Fruit fly (Drosophila melanogaster) whole organism, embryonic: Measurements from ENCODE around the gene Syt1.

Experiments
- Ada2b ChIP-seq: fragments of 200-800 bp; sonication (Bioruptor generic); IDR thresholded peaks from 2 replicates; pipeline ENCODE4 v1.3.6; 2022; ENCODE audit warnings: missing biosample characterization, missing genetic modification characterization
- Atf3 ChIP-seq: fragments of 200-800 bp; sonication (Bioruptor generic); optimal IDR thresholded peaks from 3 replicates; lab custom pipeline; 2016; ENCODE audit warnings: missing biosample characterization, missing genetic modification characterization
- B-H2 ChIP-seq: fragments of 200-800 bp; sonication (Bioruptor generic); optimal IDR thresholded peaks from 2 replicates; lab custom pipeline; 2018; ENCODE audit warnings: missing biosample characterization, mild to moderate bottlenecking, missing genetic modification characterization
- Bteb2 ChIP-seq: fragments of 200-800 bp; sonication (Bioruptor generic); optimal IDR thresholded peaks from 2 replicates; lab custom pipeline; 2016; ENCODE audit warnings: missing biosample characterization, missing genetic modification characterization
- CG10462 ChIP-seq: fragments of 200-800 bp; sonication (Bioruptor generic); optimal IDR thresholded peaks from 2 replicates; lab custom pipeline; 2016; ENCODE audit warnings: missing biosample characterization, missing genetic modification characterization
- CG13894 ChIP-seq: fragments of 200-800 bp; sonication (Bioruptor generic); optimal IDR thresholded peaks from 3 replicates; lab custom pipeline; 2018; ENCODE audit warnings: missing biosample characterization, mild to moderate bottlenecking, missing genetic modification characterization, moderate library complexity
- CG14050 ChIP-seq: fragments of 200-800 bp; sonication (Bioruptor generic); IDR thresholded peaks from 3 replicates; pipeline ENCODE4 v1.3.6; 2022; ENCODE audit warnings: missing biosample characterization, missing genetic modification characterization
- CG14667 ChIP-seq: fragments of 200-800 bp; sonication (Bioruptor generic); IDR thresholded peaks from 2 replicates; pipeline ENCODE4 v1.3.6; 2022; ENCODE audit warnings: missing biosample characterization, missing genetic modification characterization
- CG1602 ChIP-seq: fragments of 200-800 bp; sonication (Bioruptor generic); optimal IDR thresholded peaks from 3 replicates; lab custom pipeline; 2016; ENCODE audit warnings: missing biosample characterization, missing genetic modification characterization
- CG17359 ChIP-seq: fragments of 200-800 bp; sonication (Bioruptor generic); optimal IDR thresholded peaks from 3 replicates; lab custom pipeline; 2018; ENCODE audit warnings: missing biosample characterization, mild to moderate bottlenecking, missing genetic modification characterization, moderate library complexity
- CG17385 ChIP-seq: fragments of 200-800 bp; sonication (Bioruptor generic); optimal IDR thresholded peaks from 3 replicates; lab custom pipeline; 2018; ENCODE audit warnings: missing biosample characterization, mild to moderate bottlenecking, missing genetic modification characterization
- CG2129 ChIP-seq: fragments of 200-800 bp; sonication (Bioruptor generic); IDR thresholded peaks from 2 replicates; pipeline ENCODE4 v1.3.6; 2022; ENCODE audit warnings: missing biosample characterization, missing genetic modification characterization; ENCODE audit not compliant: partially characterized antibody
- CG3065 ChIP-seq: fragments of 200-800 bp; sonication (Bioruptor generic); optimal IDR thresholded peaks from 2 replicates; lab custom pipeline; 2016; ENCODE audit warnings: missing biosample characterization, missing genetic modification characterization
- CG3847 ChIP-seq: fragments of 200-800 bp; sonication (Bioruptor generic); IDR thresholded peaks from 2 replicates; pipeline ENCODE4 v1.3.6; 2022; ENCODE audit warnings: missing biosample characterization, missing genetic modification characterization
- CG42726 ChIP-seq: fragments of 200-800 bp; sonication (Bioruptor generic); IDR thresholded peaks from 2 replicates; pipeline ENCODE4 v1.3.6; 2022; ENCODE audit warnings: missing biosample characterization, missing genetic modification characterization; ENCODE audit not compliant: partially characterized antibody
- CG4617 ChIP-seq: fragments of 200-800 bp; sonication (Bioruptor generic); optimal IDR thresholded peaks from 3 replicates; lab custom pipeline; 2016; ENCODE audit warnings: missing biosample characterization, missing genetic modification characterization, borderline replicate concordance
- CG4707 ChIP-seq: fragments of 200-800 bp; sonication (Bioruptor generic); optimal IDR thresholded peaks from 2 replicates; lab custom pipeline; 2018; ENCODE audit warnings: missing biosample characterization, mild to moderate bottlenecking, missing genetic modification characterization, moderate library complexity
- CG6813 ChIP-seq: fragments of 200-800 bp; sonication (Bioruptor generic); optimal IDR thresholded peaks from 2 replicates; lab custom pipeline; 2017; ENCODE audit warnings: missing biosample characterization, missing genetic modification characterization, mild to moderate bottlenecking, moderate library complexity, missing genetic modification reagents
- CG6854 ChIP-seq: fragments of 200-800 bp; sonication (Bioruptor generic); optimal IDR thresholded peaks from 3 replicates; lab custom pipeline; 2017; ENCODE audit warnings: missing biosample characterization, mild to moderate bottlenecking, missing genetic modification characterization
- CG7928 ChIP-seq: fragments of 200-800 bp; sonication (Bioruptor generic); optimal IDR thresholded peaks from 2 replicates; lab custom pipeline; 2017; ENCODE audit warnings: missing biosample characterization, mild to moderate bottlenecking, missing genetic modification characterization
- CG8388 ChIP-seq: fragments of 200-800 bp; sonication (Bioruptor generic); optimal IDR thresholded peaks from 2 replicates; lab custom pipeline; 2019; ENCODE audit warnings: missing biosample characterization, mild to moderate bottlenecking, missing genetic modification characterization, moderate library complexity
- CG9437 ChIP-seq: fragments of 200-800 bp; sonication (Bioruptor generic); optimal IDR thresholded peaks from 2 replicates; lab custom pipeline; 2018; ENCODE audit warnings: missing biosample characterization, mild to moderate bottlenecking, missing genetic modification characterization
- Chrac-16 ChIP-seq: fragments of 200-800 bp; sonication (Bioruptor generic); optimal IDR thresholded peaks from 3 replicates; lab custom pipeline; 2016; ENCODE audit warnings: missing biosample characterization, missing genetic modification characterization
- D19A ChIP-seq: fragments of 200-800 bp; optimal IDR thresholded peaks from 3 replicates; lab custom pipeline; 2019; ENCODE audit warnings: missing biosample characterization, mild to moderate bottlenecking, missing genetic modification characterization, moderate library complexity
- Dp ChIP-seq: fragments of 200-800 bp; sonication (Bioruptor generic); optimal IDR thresholded peaks from 2 replicates; lab custom pipeline; 2018; ENCODE audit warnings: missing biosample characterization, mild to moderate bottlenecking, missing genetic modification characterization, moderate library complexity
- Dref ChIP-seq: fragments of 200-800 bp; sonication (Bioruptor generic); IDR thresholded peaks from 2 replicates; pipeline ENCODE4 v1.3.6; 2022; ENCODE audit warnings: missing biosample characterization, missing genetic modification characterization
- Drgx ChIP-seq: fragments of 200-800 bp; sonication (Bioruptor generic); IDR thresholded peaks from 2 replicates; pipeline ENCODE4 v1.3.6; 2022; ENCODE audit warnings: missing biosample characterization, missing genetic modification characterization
- Ets97D ChIP-seq: fragments of 200-800 bp; sonication (Bioruptor generic); optimal IDR thresholded peaks from 3 replicates; lab custom pipeline; 2016; ENCODE audit warnings: missing biosample characterization, missing genetic modification characterization
- Fer1 ChIP-seq: fragments of 200-800 bp; sonication (Bioruptor generic); optimal IDR thresholded peaks from 2 replicates; lab custom pipeline; 2017; ENCODE audit warnings: missing biosample characterization, mild to moderate bottlenecking, missing genetic modification characterization
- Hand ChIP-seq: fragments of 200-800 bp; sonication (Bioruptor generic); optimal IDR thresholded peaks from 2 replicates; lab custom pipeline; 2017; ENCODE audit warnings: mild to moderate bottlenecking, missing biosample characterization, missing genetic modification reagents, missing genetic modification characterization
- Hmx ChIP-seq: fragments of 200-800 bp; sonication (Bioruptor generic); optimal IDR thresholded peaks from 2 replicates; lab custom pipeline; 2016; ENCODE audit warnings: missing biosample characterization, missing genetic modification characterization
- Kr ChIP-seq: fragments of 200-800 bp; sonication (Bioruptor generic); optimal IDR thresholded peaks from 2 replicates; lab custom pipeline; 2017; ENCODE audit warnings: missing biosample characterization, mild to moderate bottlenecking, missing genetic modification characterization
- Lhr ChIP-seq: fragments of 200-800 bp; sonication (Bioruptor generic); optimal IDR thresholded peaks from 3 replicates; lab custom pipeline; 2017; ENCODE audit warnings: mild to moderate bottlenecking, missing biosample characterization, missing genetic modification reagents, missing genetic modification characterization
- MBD-R2 ChIP-seq: fragments of 200-800 bp; sonication (Bioruptor generic); IDR thresholded peaks from 2 replicates; pipeline ENCODE4 v1.3.6; 2022; ENCODE audit warnings: missing biosample characterization, missing genetic modification characterization
- MESR4 ChIP-seq: fragments of 200-800 bp; sonication (Bioruptor generic); optimal IDR thresholded peaks from 2 replicates; lab custom pipeline; 2018; ENCODE audit warnings: missing biosample characterization, mild to moderate bottlenecking, missing genetic modification characterization, moderate library complexity
- NC2β ChIP-seq: fragments of 200-800 bp; sonication (Bioruptor generic); optimal IDR thresholded peaks from 2 replicates; lab custom pipeline; 2016; ENCODE audit warnings: missing biosample characterization, missing genetic modification characterization
- Nf-YA ChIP-seq: fragments of 200-800 bp; sonication (Bioruptor generic); IDR thresholded peaks from 2 replicates; pipeline ENCODE4 v1.3.6; 2022; ENCODE audit warnings: missing biosample characterization, missing genetic modification characterization
- Ssrp ChIP-seq: fragments of 200-800 bp; sonication (Bioruptor generic); optimal IDR thresholded peaks from 2 replicates; lab custom pipeline; 2018; ENCODE audit warnings: missing biosample characterization, mild to moderate bottlenecking, missing genetic modification characterization, moderate library complexity
- TFAM ChIP-seq: fragments of 200-800 bp; sonication (Bioruptor generic); optimal IDR thresholded peaks from 2 replicates; lab custom pipeline; 2017; ENCODE audit warnings: missing biosample characterization, missing genetic modification characterization, inconsistent platforms
- Usf ChIP-seq: fragments of 200-800 bp; sonication (Bioruptor generic); optimal IDR thresholded peaks from 2 replicates; lab custom pipeline; 2017; ENCODE audit warnings: missing genotype, missing biosample characterization, missing genetic modification characterization
- dmrt99B ChIP-seq: fragments of 200-800 bp; sonication (Bioruptor generic); optimal IDR thresholded peaks from 2 replicates; lab custom pipeline; 2018; ENCODE audit warnings: missing biosample characterization, mild to moderate bottlenecking, missing genetic modification characterization, moderate library complexity
- en ChIP-seq: fragments of 200-800 bp; sonication (Bioruptor generic); optimal IDR thresholded peaks from 2 replicates; lab custom pipeline; 2016; ENCODE audit warnings: missing biosample characterization, missing genetic modification characterization
- esg ChIP-seq: fragments of 200-800 bp; sonication (Bioruptor generic); conservative IDR thresholded peaks from 2 replicates; pipeline ENCODE4 v1.3.6; 2022; ENCODE audit warnings: missing biosample characterization, missing genetic modification characterization
- eyg ChIP-seq: fragments of 200-800 bp; sonication (Bioruptor generic); optimal IDR thresholded peaks from 3 replicates; lab custom pipeline; 2016; ENCODE audit warnings: missing biosample characterization, missing genetic modification characterization
- jing ChIP-seq: fragments of 200-800 bp; sonication (Bioruptor generic); optimal IDR thresholded peaks from 2 replicates; lab custom pipeline; 2018; ENCODE audit warnings: missing biosample characterization, mild to moderate bottlenecking, missing genetic modification characterization
- knrl ChIP-seq: fragments of 200-800 bp; sonication (Bioruptor generic); IDR thresholded peaks from 3 replicates; pipeline ENCODE4 v1.3.6; 2022; ENCODE audit warnings: missing biosample characterization, missing genetic modification characterization; ENCODE audit not compliant: partially characterized antibody
- maf-S ChIP-seq: fragments of 200-800 bp; sonication (Bioruptor generic); optimal IDR thresholded peaks from 2 replicates; lab custom pipeline; 2016; ENCODE audit warnings: missing biosample characterization, missing genetic modification characterization
- pb ChIP-seq: fragments of 200-800 bp; sonication (Bioruptor generic); optimal IDR thresholded peaks from 3 replicates; lab custom pipeline; 2016; ENCODE audit warnings: missing biosample characterization, missing genetic modification characterization
- schlank ChIP-seq: fragments of 200-800 bp; sonication (Bioruptor generic); optimal IDR thresholded peaks from 2 replicates; lab custom pipeline; 2018; ENCODE audit warnings: missing biosample characterization, mild to moderate bottlenecking, missing genetic modification characterization
- yki ChIP-seq: fragments of >200 bp; optimal IDR thresholded peaks from 3 replicates; lab custom pipeline; 2018
- zfh1 ChIP-seq: fragments of 200-800 bp; sonication (Bioruptor generic); IDR thresholded peaks from 3 replicates; pipeline ENCODE4 v1.3.6; 2022; ENCODE audit warnings: missing biosample characterization, missing genetic modification characterization

Syt1 gene

dm6 chr2L:2759654-2760053 lies 40.1 kb downstream of the Syt1 start, which contains the start of the genes HemK2, Snapin and Tnpo-SR (continued):
- peak; percentile 23 for TF ChIP-seq CG4707
- peak; percentile 82 for TF ChIP-seq Ets97D
- TF ChIP-seq Usf (GFP tag; lab: Kevin White, UChicago): peak; percentile 82
- TF ChIP-seq Chrac-16 (GFP tag; lab: Kevin White, UChicago): peak; percentile 93
- peak; percentile 47 for TF ChIP-seq MESR4 (GFP tag; lab: Kevin White, UChicago)
- TF ChIP-seq CG7928 (GFP tag; lab: Kevin White, UChicago): peak; percentile 67
- TF ChIP-seq CG2129 (GFP tag; lab: Robert Waterston, UW): peak; percentile 97
- peak; percentile 95 for TF ChIP-seq B-H2 (GFP tag; lab: Kevin White, UChicago)
- TF ChIP-seq NC2β (GFP tag; lab: Kevin White, UChicago): peak; percentile 75
- peak; percentile 96 for TF ChIP-seq CG3847 (GFP tag; lab: Robert Waterston, UW)
- TF ChIP-seq Nf-YA (GFP tag; lab: Robert Waterston, UW): peak; percentile 83
- TF ChIP-seq CG9437 (GFP tag; lab: Kevin White, UChicago): peak; percentile 67
- peak; percentile 89 for TF ChIP-seq CG3065
- peak; percentile 95 for TF ChIP-seq MBD-R2 (GFP tag; lab: Robert Waterston, UW)
- peak; percentile 84 for TF ChIP-seq CG17385
- TF ChIP-seq CG13894 (tag; lab: Kevin White, UChicago): peak; percentile 96
- TF ChIP-seq CG4617 (GFP tag; lab: Kevin White, UChicago): peak; percentile 89
- peak; percentile 85 for TF ChIP-seq CG42726 (GFP tag; lab: Robert Waterston, UW)
- peak; percentile 80 for TF ChIP-seq D19A
- peak; percentile 91 for TF ChIP-seq CG17359 (tag; lab: Kevin White, UChicago)
- peak; percentile 96 for TF ChIP-seq zfh1
- peak; percentile 46 for TF ChIP-seq Hmx (GFP tag; lab: Kevin White, UChicago)
- peak; percentile 43 for TF ChIP-seq Dp (GFP tag; lab: Kevin White, UChicago)
- peak; percentile 80 for TF ChIP-seq Dref (GFP tag; lab: Robert Waterston, UW)
- TF ChIP-seq yki (lab: Kevin White, UChicago): no peak
- peak; percentile 87 for TF ChIP-seq Drgx
- no peak for TF ChIP-seq jing (GFP tag; lab: Kevin White, UChicago)
- peak; percentile 91 for TF ChIP-seq Ada2b (GFP tag; lab: Robert Waterston, UW)
- peak; percentile 92 for TF ChIP-seq CG1602 (GFP tag; lab: Kevin White, UChicago)
- peak; percentile 68 for TF ChIP-seq pb (GFP tag; lab: Kevin White, UChicago)
- TF ChIP-seq CG14050 (GFP tag; lab: Robert Waterston, UW): peak; percentile 89
- TF ChIP-seq Fer1 (GFP tag; lab: Kevin White, UChicago): peak; percentile 92
- TF ChIP-seq CG8388 (GFP tag; lab: Kevin White, UChicago): peak; percentile 85
- TF ChIP-seq Ssrp (tag; lab: Kevin White, UChicago): peak; percentile 92
- peak; percentile 84 for TF ChIP-seq maf-S (GFP tag; lab: Kevin White, UChicago)
- TF ChIP-seq CG10462 (GFP tag; lab: Kevin White, UChicago): peak; percentile 82
- TF ChIP-seq CG6854 (GFP tag; lab: Kevin White, UChicago): peak; percentile 69
- TF ChIP-seq schlank (tag; lab: Kevin White, UChicago): peak; percentile 71
- peak; percentile 79 for TF ChIP-seq Hand
- peak; percentile 88 for TF ChIP-seq dmrt99B (tag; lab: Kevin White, UChicago)
- peak; percentile 84 for TF ChIP-seq Atf3
- peak; percentile 97 for TF ChIP-seq knrl (GFP tag; lab: Robert Waterston, UW)
- TF ChIP-seq eyg (GFP tag; lab: Kevin White, UChicago): peak; percentile 6
- peak; percentile 83 for TF ChIP-seq Bteb2 (GFP tag; lab: Kevin White, UChicago)
- peak; percentile 88 for TF ChIP-seq esg (GFP tag; lab: Robert Waterston, UW)
- peak; percentile 82 for TF ChIP-seq Lhr (GFP tag; lab: Kevin White, UChicago)
- no peak for TF ChIP-seq Kr
- TF ChIP-seq CG6813 (GFP tag; lab: Kevin White, UChicago): peak; percentile 73
- TF ChIP-seq TFAM (GFP tag; lab: Kevin White, UChicago): no peak
- peak; percentile 58 for TF ChIP-seq en (GFP tag; lab: Kevin White, UChicago)
- TF ChIP-seq CG14667 (GFP tag; lab: Robert Waterston, UW): peak; percentile 90
